Fruit fly (Drosophila melanogaster): ENCODE data around the gene Tim9a.

Tim9a gene

DNA sequence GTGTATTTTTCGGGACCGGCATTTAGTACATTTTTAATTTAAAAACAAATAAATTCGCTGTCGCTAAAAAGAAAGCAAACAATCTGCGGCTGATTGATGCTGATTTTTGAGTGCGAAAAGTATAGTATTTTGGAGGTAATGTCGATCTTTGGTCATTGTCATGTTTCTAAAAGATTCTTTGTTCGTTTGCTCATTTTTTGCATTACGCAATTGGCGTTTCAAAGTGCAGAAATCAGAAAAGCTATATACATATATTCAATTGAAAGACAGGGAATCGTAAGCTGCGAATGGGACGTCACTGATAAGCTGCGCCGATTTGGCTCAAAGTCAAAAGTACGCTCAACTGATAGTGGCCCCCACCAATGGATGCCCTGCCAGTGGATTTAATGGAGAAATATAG, 12.5 kb upstream of the Tim9a start:
- no peak for TF ChIP-seq Abd-B (GFP tag; optimal IDR thresholded peaks at IDR 0.05)

DNA sequence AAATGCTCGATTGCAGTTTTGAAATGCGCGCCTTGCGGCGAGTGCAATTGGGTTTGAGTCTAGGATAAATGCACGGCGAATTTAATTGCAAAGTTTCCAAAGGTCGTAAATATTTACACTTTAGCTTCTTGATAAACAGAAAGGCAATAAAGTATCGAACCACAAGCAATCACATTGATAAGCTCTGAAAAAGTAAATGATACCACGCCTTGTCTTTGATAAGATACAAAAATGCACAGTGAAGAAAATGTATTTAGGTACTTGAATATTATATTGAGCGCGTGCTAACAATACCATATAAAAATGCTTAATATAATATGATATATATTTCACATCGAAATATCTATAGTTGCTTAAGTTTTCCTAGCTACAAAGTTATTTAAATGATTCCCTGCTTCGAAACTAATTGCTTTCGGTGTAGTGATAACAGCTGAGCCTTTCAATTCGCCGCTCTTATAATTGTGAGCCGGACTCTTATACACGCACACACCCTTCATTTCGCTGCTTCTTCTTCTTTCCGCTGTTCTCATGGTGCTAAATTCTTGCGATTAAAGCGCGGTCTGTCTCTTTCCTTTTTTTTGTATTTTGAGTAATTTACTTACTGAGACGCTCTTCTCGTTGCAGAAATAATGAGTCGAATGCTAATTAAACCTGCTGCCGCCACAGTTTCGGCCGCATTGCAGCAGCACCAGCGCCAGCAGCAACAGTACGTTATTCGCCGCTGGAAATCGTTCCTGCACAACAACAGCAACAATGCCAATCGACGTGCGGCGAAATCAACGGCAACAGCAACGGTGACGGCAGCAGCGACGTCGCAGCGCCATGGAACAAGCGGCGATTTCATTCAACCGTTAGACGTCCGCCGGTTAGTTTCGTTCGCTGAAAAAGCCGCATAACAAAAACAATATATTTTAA, 11.5 kb upstream of the Tim9a start:
- TF ChIP-seq lola (GFP tag; optimal IDR thresholded peaks at IDR 0.05) (no peak), dmrt93B (GFP tag; optimal IDR thresholded peaks at IDR 0.05) (peak; percentile 71), ey (GFP tag; optimal IDR thresholded peaks at IDR 0.05) (peak; percentile 83), psq (GFP tag; optimal IDR thresholded peaks at IDR 0.05) (peak; percentile 82), Myc (optimal IDR thresholded peaks at IDR 0.05) (peak; percentile 1), Mio (GFP tag; optimal IDR thresholded peaks at IDR 0.05) (no peak), Sp1 (GFP tag; optimal IDR thresholded peaks at IDR 0.05) (peak; percentile 94), Hr78 (GFP tag; optimal IDR thresholded peaks at IDR 0.05) (no peak), Rel (GFP tag; optimal IDR thresholded peaks at IDR 0.05) (no peak), Rel (tag; optimal IDR thresholded peaks at IDR 0.05) (peak; percentile 57), pan (optimal IDR thresholded peaks at IDR 0.05) (no peak), sv (GFP tag; optimal IDR thresholded peaks at IDR 0.05) (peak; percentile 63), Abd-B (GFP tag; optimal IDR thresholded peaks at IDR 0.05) (no peak), HLH106 (tag; optimal IDR thresholded peaks at IDR 0.05) (peak; percentile 90), Dif (GFP tag; optimal IDR thresholded peaks at IDR 0.05; ENCODE audit: partially characterized antibody) (no peak), brk (GFP tag; optimal IDR thresholded peaks at IDR 0.05) (peak; percentile 91), rgr (GFP tag; optimal IDR thresholded peaks at IDR 0.05) (peak; percentile 92), fru (GFP tag; optimal IDR thresholded peaks at IDR 0.05) (peak; percentile 53), Dfd (GFP tag; optimal IDR thresholded peaks at IDR 0.05) (no peak), CG9705 (GFP tag; optimal IDR thresholded peaks at IDR 0.05) (peak; percentile 69), Hnf4 (GFP tag; optimal IDR thresholded peaks at IDR 0.05) (peak; percentile 76), usp (GFP tag; optimal IDR thresholded peaks at IDR 0.05) (no peak), Hr83 (GFP tag; optimal IDR thresholded peaks at IDR 0.05; ENCODE audit: poor library complexity, severe bottlenecking) (no peak), br (GFP tag; optimal IDR thresholded peaks at IDR 0.05) (peak; percentile 79), dsf (GFP tag; optimal IDR thresholded peaks at IDR 0.05; ENCODE audit: borderline replicate concordance) (peak; percentile 55), dl (GFP tag; optimal IDR thresholded peaks at IDR 0.05; ENCODE audit: insufficient read depth in 1 of 2, partially characterized antibody in 2 of 2) (peak in 1 of 2 experiments; percentile 0), GATAd (GFP tag; optimal IDR thresholded peaks at IDR 0.05) (peak; percentile 37), Vsx2 (GFP tag; optimal IDR thresholded peaks at IDR 0.05; ENCODE audit: partially characterized antibody) (no peak), sage (GFP tag; optimal IDR thresholded peaks at IDR 0.05) (peak; percentile 61), CG32264 (GFP tag; optimal IDR thresholded peaks at IDR 0.05) (no peak), foxo (GFP tag; optimal IDR thresholded peaks at IDR 0.05) (peak in 1 of 2 experiments; percentile 70), N (GFP tag; optimal IDR thresholded peaks at IDR 0.05) (no peak), jim (GFP tag; optimal IDR thresholded peaks at IDR 0.05) (no peak), h (GFP tag; optimal IDR thresholded peaks at IDR 0.05) (peak; percentile 92), OdsH (GFP tag; optimal IDR thresholded peaks at IDR 0.05) (peak; percentile 87), CrebA (GFP tag; optimal IDR thresholded peaks at IDR 0.05; ENCODE audit: borderline replicate concordance) (no peak), Jra (GFP tag; optimal IDR thresholded peaks at IDR 0.05) (peak; percentile 44), tai (GFP tag; optimal IDR thresholded peaks at IDR 0.05) (no peak), woc (GFP tag; optimal IDR thresholded peaks at IDR 0.05) (peak; percentile 75)

DNA sequence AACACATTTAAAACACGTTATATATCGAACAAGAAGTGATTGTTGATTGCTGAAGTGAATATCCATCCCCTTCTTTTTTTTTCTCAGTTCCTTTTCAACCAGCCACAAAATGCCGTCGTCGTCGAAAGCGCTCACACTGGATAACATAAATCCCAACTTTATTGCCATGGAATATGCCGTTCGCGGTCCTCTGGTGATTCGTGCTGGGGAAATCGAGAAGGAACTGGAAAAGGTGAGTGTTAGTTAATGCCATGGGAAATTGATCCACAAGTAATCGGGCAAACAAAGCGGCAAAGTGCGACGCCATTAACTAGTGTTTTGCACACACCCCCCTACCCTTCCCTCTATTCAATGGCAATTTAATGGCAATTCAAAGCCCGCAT, 10.9 kb upstream of the Tim9a start:
- no peak for TF ChIP-seq rgr (GFP tag; optimal IDR thresholded peaks at IDR 0.05)
- TF ChIP-seq Dfd (GFP tag; optimal IDR thresholded peaks at IDR 0.05): no peak
- no peak for TF ChIP-seq Hr78 (GFP tag; optimal IDR thresholded peaks at IDR 0.05)
- TF ChIP-seq dl (GFP tag; optimal IDR thresholded peaks at IDR 0.05; ENCODE audit: insufficient read depth in 1 of 2, partially characterized antibody in 2 of 2): no peak
- TF ChIP-seq N (GFP tag; optimal IDR thresholded peaks at IDR 0.05): no peak
- no peak for TF ChIP-seq CG9705 (GFP tag; optimal IDR thresholded peaks at IDR 0.05)
- TF ChIP-seq Hnf4 (GFP tag; optimal IDR thresholded peaks at IDR 0.05): no peak
- TF ChIP-seq Abd-B (GFP tag; optimal IDR thresholded peaks at IDR 0.05): no peak
- TF ChIP-seq sv (GFP tag; optimal IDR thresholded peaks at IDR 0.05): no peak
- no peak for TF ChIP-seq foxo (GFP tag; optimal IDR thresholded peaks at IDR 0.05)
- TF ChIP-seq jim (GFP tag; optimal IDR thresholded peaks at IDR 0.05): no peak

All from whole organism, wandering third instar larva.